Fruit fly (Drosophila melanogaster) whole organism, prepupa: ENCODE results near the gene CG18081.
A peak's percentile ranks its signal among the peaks of the same experiment; 100 is the strongest.

Source experiments
- CG11762 ChIP-seq: fragments of 200-800 bp; sonication (Bioruptor generic); optimal IDR thresholded peaks from 3 replicates; lab custom pipeline; 2016; ENCODE audit warnings: missing biosample characterization, missing genetic modification characterization; ENCODE audit not compliant: insufficient read depth
- CG3032 ChIP-seq: fragments of 200-800 bp; optimal IDR thresholded peaks from 2 replicates; lab custom pipeline; 2019; ENCODE audit warnings: missing biosample characterization, mild to moderate bottlenecking, missing genetic modification characterization, moderate library complexity
- Eip75B ChIP-seq: fragments of 200-800 bp; sonication (Bioruptor generic); optimal IDR thresholded peaks from 3 replicates; lab custom pipeline; 2016; ENCODE audit warnings: missing biosample characterization, missing genetic modification characterization
- Eip93F ChIP-seq: fragments of 200-800 bp; sonication (Bioruptor generic); optimal IDR thresholded peaks from 2 replicates; lab custom pipeline; 2016; ENCODE audit warnings: missing biosample characterization, mild to moderate bottlenecking, missing genetic modification characterization
- Sox15 ChIP-seq: fragments of 200-800 bp; sonication (Bioruptor generic); optimal IDR thresholded peaks from 3 replicates; lab custom pipeline; 2016; ENCODE audit warnings: missing biosample characterization, missing genetic modification characterization
- cyc ChIP-seq: fragments of 200-800 bp; sonication (Bioruptor generic); optimal IDR thresholded peaks from 3 replicates; lab custom pipeline; 2016; ENCODE audit warnings: missing biosample characterization, missing genetic modification characterization
- esn ChIP-seq: fragments of 200-800 bp; sonication (Bioruptor generic); optimal IDR thresholded peaks from 2 replicates; lab custom pipeline; 2016; ENCODE audit warnings: missing biosample characterization, mild to moderate bottlenecking, missing genetic modification characterization, moderate library complexity
- vri ChIP-seq: fragments of 200-800 bp; sonication (Bioruptor generic); optimal IDR thresholded peaks from 3 replicates; lab custom pipeline; 2016; ENCODE audit warnings: missing biosample characterization, mild to moderate bottlenecking, missing genetic modification characterization

DNA sequence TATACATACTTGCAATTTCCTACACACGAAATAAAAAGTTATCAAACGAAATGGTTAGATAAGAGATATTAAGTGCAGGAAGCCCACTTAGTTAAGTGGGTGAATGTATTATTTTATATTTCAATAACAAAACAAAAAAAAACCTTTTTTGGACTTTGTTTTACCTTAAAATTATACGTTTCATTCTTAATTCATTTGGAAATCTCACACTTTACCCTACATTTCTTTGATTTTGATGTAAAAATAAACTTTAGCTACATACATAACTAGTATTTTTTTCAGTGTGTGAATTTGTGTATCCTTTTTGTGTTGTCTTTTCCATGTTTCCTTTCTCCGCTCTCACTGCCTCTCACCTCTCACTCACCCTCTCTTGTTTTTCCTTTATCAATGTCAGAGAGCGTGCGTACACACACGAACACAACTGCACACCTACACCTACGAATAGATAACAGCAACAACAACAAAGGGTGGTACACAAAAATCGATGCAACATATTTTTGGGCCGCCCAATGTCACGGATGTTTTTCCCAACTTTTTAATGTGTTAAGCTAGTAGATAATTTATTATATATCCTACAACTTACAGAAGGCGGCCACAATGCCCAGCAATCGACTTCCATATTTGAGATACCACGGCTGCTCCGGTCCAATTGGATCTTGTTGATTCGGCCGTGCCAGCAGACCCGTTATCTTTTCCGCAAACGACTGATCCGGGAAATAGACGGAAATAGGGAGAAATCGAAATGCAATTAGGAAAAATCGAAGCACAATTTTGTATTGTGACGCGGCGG is 19.6 kb downstream of the CG18081 start:
- TF ChIP-seq CG3032, result peak; percentile 90
- TF ChIP-seq CG11762, result peak; percentile 96
- TF ChIP-seq vri (GFP tag; lab: Kevin White, UChicago), result peak; percentile 67
- TF ChIP-seq cyc, result peak; percentile 90
- TF ChIP-seq Eip75B (GFP tag; lab: Kevin White, UChicago), result peak; percentile 97
- peak; percentile 30 for TF ChIP-seq Eip93F (GFP tag; lab: Kevin White, UChicago)
- peak; percentile 87 for TF ChIP-seq Sox15 (GFP tag; lab: Kevin White, UChicago)
- peak; percentile 96 for TF ChIP-seq esn
